Fruit fly (Drosophila melanogaster): ENCODE measurements around the gene Brd.

DNA sequence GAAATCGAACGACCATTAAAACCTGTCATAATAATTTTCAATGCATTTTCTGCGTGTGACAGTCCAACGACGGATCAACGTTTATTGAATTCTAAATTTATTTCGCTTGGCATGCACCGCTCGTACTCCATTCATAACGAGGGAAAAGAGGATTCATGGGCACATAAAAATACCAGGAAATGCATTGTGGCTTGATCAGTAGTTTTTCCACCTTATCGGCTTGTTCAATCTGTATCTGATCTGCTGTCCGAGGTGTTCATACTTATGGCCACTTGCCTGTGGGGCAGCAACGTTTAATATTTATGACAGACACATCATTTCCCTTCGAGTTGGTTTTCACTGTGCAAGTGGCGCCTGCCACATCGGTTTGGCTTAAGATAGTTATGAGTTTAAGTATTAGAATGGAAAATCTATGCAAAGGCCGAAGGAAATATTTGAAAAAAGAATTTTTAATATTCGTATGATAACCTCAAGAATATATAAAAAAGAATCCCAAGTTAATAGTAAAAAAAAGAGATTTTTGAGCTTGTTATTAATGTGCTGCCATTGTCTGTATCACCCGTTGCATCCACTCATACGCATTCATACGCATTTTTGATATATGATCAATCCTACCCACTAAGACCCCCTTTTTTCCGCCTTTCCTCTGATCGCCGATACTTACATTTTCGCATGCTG is 34.9 kb downstream of the Brd start:
- TF ChIP-seq kay (GFP tag; ENCODE audit: borderline replicate concordance) (no peak), cnc (optimal IDR thresholded peaks at IDR 0.05) (no peak), Clk (GFP tag; optimal IDR thresholded peaks at IDR 0.05) (no peak), ovo (GFP tag; optimal IDR thresholded peaks at IDR 0.05) (no peak), CG11617 (GFP tag; optimal IDR thresholded peaks at IDR 0.05) (no peak), toe (GFP tag; optimal IDR thresholded peaks at IDR 0.05) (no peak), tj (GFP tag; optimal IDR thresholded peaks at IDR 0.05) (no peak), CG7045 (GFP tag; optimal IDR thresholded peaks at IDR 0.05) (no peak)
